Fruit fly (Drosophila melanogaster): ENCODE results near the gene CG17075.
A peak's percentile ranks its signal among the peaks of the same experiment; 100 is the strongest.

The CG17075 gene

DNA sequence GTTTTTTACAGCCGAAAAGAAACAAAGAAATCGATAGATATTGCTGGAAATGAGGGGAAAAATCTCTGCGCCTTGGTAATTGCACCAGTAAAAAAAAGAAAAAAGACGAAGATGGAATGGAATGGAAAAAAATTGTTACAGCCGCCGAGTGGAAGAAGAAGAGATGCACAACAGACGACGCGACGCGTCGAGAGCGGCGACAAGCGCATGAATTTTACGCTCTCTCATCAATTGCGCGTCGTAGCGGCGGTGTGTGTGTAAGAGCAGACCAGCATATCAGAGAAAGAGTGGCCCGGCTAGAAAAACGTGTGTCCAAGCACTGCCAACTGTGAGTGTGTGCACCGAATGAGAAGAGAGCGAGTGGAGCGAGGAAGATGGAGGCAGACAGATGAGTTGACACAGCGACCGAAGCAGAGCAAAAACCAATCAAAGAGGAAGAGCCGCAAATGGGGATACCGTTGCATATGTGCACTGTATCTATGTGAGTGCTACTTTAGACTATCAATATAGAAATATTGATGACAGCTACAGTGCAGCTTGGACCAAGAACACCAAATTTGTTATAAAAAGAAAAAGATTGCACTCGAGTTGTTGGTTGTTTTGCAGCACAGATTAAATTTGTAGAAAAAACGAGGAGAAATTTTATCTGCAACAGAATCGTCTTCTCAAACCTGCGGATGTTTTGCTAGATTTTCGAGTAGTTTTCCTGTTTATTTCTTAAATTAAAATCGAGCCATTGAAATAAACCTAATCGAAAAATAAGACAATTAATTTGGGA lies 18.1 kb downstream of the CG17075 start (continued):
- TF ChIP-seq cg (GFP tag; optimal IDR thresholded peaks at IDR 0.05) (peak; percentile 88), Nf-YC (tag; optimal IDR thresholded peaks at IDR 0.05) (peak; percentile 25), CG18262 (tag; optimal IDR thresholded peaks at IDR 0.05) (peak; percentile 31), chm (GFP tag; IDR thresholded peaks at IDR 0.05) (peak; percentile 50), CG8944 (GFP tag; optimal IDR thresholded peaks at IDR 0.05) (peak; percentile 10), CG16779 (GFP tag; IDR thresholded peaks at IDR 0.05) (0 out of 2 replicates have a peak, but pooled peaks have one; percentile 9), chinmo (GFP tag; IDR thresholded peaks at IDR 0.05; ENCODE audit: partially characterized antibody) (peak; percentile 96; the same call in 3 of the 4 replicates), so (GFP tag; IDR thresholded peaks at IDR 0.05) (no peak), CG4424 (GFP tag; optimal IDR thresholded peaks at IDR 0.05) (peak; percentile 10), otp (GFP tag; IDR thresholded peaks at IDR 0.05) (no peak), eve (GFP tag; optimal IDR thresholded peaks at IDR 0.05) (peak in 1 of 2 experiments; percentile 48), gem (tag; optimal IDR thresholded peaks at IDR 0.05) (peak; percentile 47), pros (GFP tag; optimal IDR thresholded peaks at IDR 0.05) (peak; percentile 91), Xrp1 (GFP tag; IDR thresholded peaks at IDR 0.05) (peak; percentile 32; the same call in 1 of the 2 replicates), CG7987 (GFP tag; optimal IDR thresholded peaks at IDR 0.05) (peak; percentile 22), dysf (GFP tag; IDR thresholded peaks at IDR 0.05) (no peak), Sry-β (GFP tag; optimal IDR thresholded peaks at IDR 0.05) (no peak), CG12236 (GFP tag; optimal IDR thresholded peaks at IDR 0.05) (no peak), CG2199 (GFP tag; IDR thresholded peaks at IDR 0.05) (peak; percentile 82), CG31441 (GFP tag; IDR thresholded peaks at IDR 0.05) (peak; percentile 25; the same call in 1 of the 2 replicates), Deaf1 (tag; optimal IDR thresholded peaks at IDR 0.05) (peak; percentile 75), gro (GFP tag; optimal IDR thresholded peaks at IDR 0.05) (no peak), CG11247 (GFP tag; IDR thresholded peaks at IDR 0.05) (no peak), HLHmδ (GFP tag; optimal IDR thresholded peaks at IDR 0.05) (peak; percentile 58), nmo (GFP tag; optimal IDR thresholded peaks at IDR 0.05) (peak; percentile 6), en (GFP tag; optimal IDR thresholded peaks at IDR 0.05) (no peak), CG30403 (GFP tag; optimal IDR thresholded peaks at IDR 0.05) (peak; percentile 15), CG10543 (GFP tag; optimal IDR thresholded peaks at IDR 0.05) (peak; percentile 28), Doc2 (GFP tag; IDR thresholded peaks at IDR 0.05) (no peak), CG15514 (GFP tag; optimal IDR thresholded peaks at IDR 0.05) (peak; percentile 7), Sox102F (GFP tag; optimal IDR thresholded peaks at IDR 0.05) (peak; percentile 42), CG2712 (tag; optimal IDR thresholded peaks at IDR 0.05) (peak; percentile 8), Med (GFP tag) (peak; percentile 42), kni (GFP tag; optimal IDR thresholded peaks at IDR 0.05) (peak; percentile 94), C15 (GFP tag; IDR thresholded peaks at IDR 0.05) (no peak), btn (GFP tag; optimal IDR thresholded peaks at IDR 0.05) (no peak), Fer1 (GFP tag; optimal IDR thresholded peaks at IDR 0.05) (peak; percentile 18), CG11696 (GFP tag; IDR thresholded peaks at IDR 0.05) (no peak), CG13123 (GFP tag; optimal IDR thresholded peaks at IDR 0.05) (no peak), CG17361 (GFP tag; IDR thresholded peaks at IDR 0.05) (0 out of 3 replicates have a peak, but pooled peaks have one; percentile 22), vvl (GFP tag; IDR thresholded peaks at IDR 0.05) (peak; percentile 65), HLH4C (GFP tag; IDR thresholded peaks at IDR 0.05; ENCODE audit: partially characterized antibody) (no peak), HmgD (GFP tag; optimal IDR thresholded peaks at IDR 0.05) (peak; percentile 21), slbo (GFP tag; IDR thresholded peaks at IDR 0.05) (no peak), danr (GFP tag; IDR thresholded peaks at IDR 0.05) (no peak), CG13624 (GFP tag; optimal IDR thresholded peaks at IDR 0.05) (peak; percentile 13), knrl (GFP tag; IDR thresholded peaks at IDR 0.05; ENCODE audit: partially characterized antibody) (no peak), abd-A (tag; optimal IDR thresholded peaks at IDR 0.05) (peak; percentile 67), zfh1 (GFP tag; IDR thresholded peaks at IDR 0.05) (0 out of 3 replicates have a peak, but pooled peaks have one; percentile 4)
